Worm (Caenorhabditis elegans): ENCODE measurements around the gene F43B10.1.

Gene F43B10.1

DNA sequence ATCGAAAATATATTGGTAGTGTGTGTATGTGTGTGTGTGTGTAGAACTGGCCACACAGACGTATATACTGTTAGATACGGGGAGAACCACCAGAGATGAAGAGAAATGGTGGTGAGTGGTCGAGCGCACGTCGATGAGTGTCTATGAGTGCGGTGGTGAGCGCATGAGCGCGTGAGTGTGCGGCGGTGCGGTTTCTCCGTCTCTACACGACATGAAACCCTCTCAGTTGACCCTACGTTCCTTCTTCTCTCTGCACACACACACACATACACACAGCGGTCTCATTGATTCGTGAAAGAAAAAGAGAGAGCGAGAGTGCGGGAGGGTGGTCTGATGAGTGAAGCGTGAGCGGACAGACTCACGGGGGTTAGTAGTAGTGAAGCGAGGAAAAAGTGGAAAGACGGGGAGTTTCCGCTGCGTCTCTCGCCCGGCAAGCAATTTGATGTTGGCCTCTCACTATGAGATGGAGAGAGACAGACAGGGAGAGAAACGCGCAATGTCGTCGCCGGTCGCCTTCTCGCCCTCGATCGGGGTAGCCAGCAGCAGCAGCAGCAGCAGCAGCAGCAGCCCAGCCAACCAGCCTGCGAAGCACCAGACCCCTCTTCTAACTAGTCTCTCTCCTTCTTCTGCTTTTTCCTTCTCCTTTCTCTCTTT lies 50.2 kb downstream of the F43B10.1 start (continued):
- TF ChIP-seq rbr-2 (tag; optimal IDR thresholded peaks at IDR 0.05) (peak; percentile 98), mdl-1 (tag; optimal IDR thresholded peaks at IDR 0.05) (peak; percentile 92 to 97), F37D6.2 (tag; optimal IDR thresholded peaks at IDR 0.05) (peak; percentile 86), mdt-29 (GFP tag; IDR thresholded peaks at IDR 0.05) (peak; percentile 36; the same call in 1 of the 2 replicates), dmd-8 (GFP tag; IDR thresholded peaks at IDR 0.05) (0 out of 2 replicates have a peak, but pooled peaks have one; percentile 38), nhr-76 (tag; optimal IDR thresholded peaks at IDR 0.05) (peak; percentile 67), nhr-77 (tag; optimal IDR thresholded peaks at IDR 0.05) (peak; percentile 31), mxl-2 (GFP tag; conservative IDR thresholded peaks at IDR 0.05) (0 out of 2 replicates have a peak, but pooled peaks have one; percentile 14), D1046.2 (GFP tag; IDR thresholded peaks at IDR 0.05) (no peak), set-16 (GFP tag; IDR thresholded peaks at IDR 0.05) (peak; percentile 100), R02D3.7 (tag; optimal IDR thresholded peaks at IDR 0.05) (no peak), F49E8.2 (tag; optimal IDR thresholded peaks at IDR 0.05; ENCODE audit: borderline replicate concordance) (no peak), snpc-1.2 (GFP tag; IDR thresholded peaks at IDR 0.05) (peak; percentile 52; the same call in 1 of the 2 replicates), skn-1 (tag; optimal IDR thresholded peaks at IDR 0.05) (peak; percentile 65), dpl-1 (GFP tag; optimal IDR thresholded peaks at IDR 0.05) (peak; percentile 62), hlh-30 (tag; optimal IDR thresholded peaks at IDR 0.05; ENCODE audit: insufficient read depth) (peak; percentile 98), dmd-9 (GFP tag; IDR thresholded peaks at IDR 0.05) (peak; percentile 74), saeg-2 (GFP tag; IDR thresholded peaks at IDR 0.05) (peak; percentile 92), nhr-28 (tag; optimal IDR thresholded peaks at IDR 0.05) (peak; percentile 92), egl-27 (tag; optimal IDR thresholded peaks at IDR 0.05) (peak; percentile 82), madf-5 (GFP tag; IDR thresholded peaks at IDR 0.05) (0 out of 4 replicates have a peak, but pooled peaks of 1 of the 2 experiments have one; percentile 29), aly-2 (tag; optimal IDR thresholded peaks at IDR 0.05) (no peak), lsy-2 (tag; optimal IDR thresholded peaks at IDR 0.05) (peak; percentile 86 to 87), fos-1 (tag; optimal IDR thresholded peaks at IDR 0.05) (no peak), duxl-1 (tag; optimal IDR thresholded peaks at IDR 0.05; ENCODE audit: poor library complexity) (peak; percentile 29), ZK546.5 (tag; optimal IDR thresholded peaks at IDR 0.05) (peak in 1 of 2 experiments; percentile 34), nhr-25 (tag; optimal IDR thresholded peaks at IDR 0.05; ENCODE audit: borderline replicate concordance, insufficient read depth) (peak; percentile 96), attf-4 (tag; optimal IDR thresholded peaks at IDR 0.05) (no peak), ceh-44 (GFP tag; IDR thresholded peaks at IDR 0.05) (no peak), ZK337.2 (GFP tag; IDR thresholded peaks at IDR 0.05) (no peak), unc-62 (GFP tag; optimal IDR thresholded peaks at IDR 0.05 in 1 of 2) (peak in 1 of 2 experiments; percentile 100), unc-62 (tag; optimal IDR thresholded peaks at IDR 0.05) (peak; percentile 6), daf-8 (GFP tag; IDR thresholded peaks at IDR 0.05) (no peak), cey-2 (tag; optimal IDR thresholded peaks at IDR 0.05; ENCODE audit: borderline replicate concordance, insufficient read depth) (peak; percentile 39), zfp-3 (GFP tag; conservative IDR thresholded peaks at IDR 0.05) (peak; percentile 54), fkh-10 (GFP tag; optimal IDR thresholded peaks at IDR 0.05) (peak; percentile 57), tag-97 (GFP tag; IDR thresholded peaks at IDR 0.05) (no peak), nhr-10 (tag; optimal IDR thresholded peaks at IDR 0.05) (peak; percentile 95), T20F7.1 (GFP tag; optimal IDR thresholded peaks at IDR 0.05) (peak; percentile 87), arid-1 (GFP tag; conservative IDR thresholded peaks at IDR 0.05) (peak; percentile 81), nhr-102 (tag; optimal IDR thresholded peaks at IDR 0.05) (peak; percentile 90), nhr-6 (tag; optimal IDR thresholded peaks at IDR 0.05) (peak; percentile 92), lir-3 (tag; optimal IDR thresholded peaks at IDR 0.05) (peak; percentile 51), nhr-48 (tag; optimal IDR thresholded peaks at IDR 0.05) (peak; percentile 96), snpc-4 (tag; optimal IDR thresholded peaks at IDR 0.05) (peak; percentile 20), lin-39 (tag; optimal IDR thresholded peaks at IDR 0.05) (peak; percentile 28), daf-19 (GFP tag; conservative IDR thresholded peaks at IDR 0.05) (no peak), nhr-237 (tag; optimal IDR thresholded peaks at IDR 0.05) (peak; percentile 71), ceh-32 (tag; optimal IDR thresholded peaks at IDR 0.05; ENCODE audit: poor library complexity) (peak; percentile 67), vab-7 (GFP tag; IDR thresholded peaks at IDR 0.05) (peak; percentile 78)

Measured in whole organism, L4 larva.